Worm (Caenorhabditis elegans): Measurements from ENCODE around the gene pqn-84.

The pqn-84 gene

DNA sequence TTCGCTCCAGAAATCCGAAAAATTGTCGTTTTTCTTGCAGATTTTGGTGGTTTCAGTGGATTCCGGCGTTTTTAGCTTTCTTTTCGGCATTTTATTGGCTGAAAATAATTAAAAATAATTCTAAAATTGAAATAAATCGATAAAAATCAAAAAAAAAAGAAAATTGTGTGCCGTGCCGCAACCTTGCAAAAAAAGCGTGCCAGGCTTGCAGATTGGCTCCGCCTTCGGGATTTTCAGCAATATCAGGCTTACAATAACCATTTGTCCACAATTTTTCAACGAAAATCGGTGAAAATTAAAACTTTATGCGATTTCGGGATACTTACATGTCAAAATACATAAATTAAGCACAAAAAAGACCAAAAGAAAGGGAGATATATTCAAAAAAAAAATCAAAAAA, 18.5 kb downstream of the pqn-84 start, which contains the start of gene Y41C4A.9 (continued):
- no peak for TF ChIP-seq let-607 (tag; optimal IDR thresholded peaks at IDR 0.05)
- TF ChIP-seq D2030.7 (GFP tag; IDR thresholded peaks at IDR 0.05): peak; percentile 42; the same call in 1 of the 2 replicates
- TF ChIP-seq lsl-1 (GFP tag; optimal IDR thresholded peaks at IDR 0.05): peak; percentile 18
- TF ChIP-seq snpc-1.3 (tag; optimal IDR thresholded peaks at IDR 0.05; ENCODE audit: insufficient read depth): peak; percentile 40
- peak in 1 of 3 experiments; percentile 17 for TF ChIP-seq lin-35 (GFP tag; optimal IDR thresholded peaks at IDR 0.05)
- no peak for TF ChIP-seq nfyb-1 (GFP tag; IDR thresholded peaks at IDR 0.05)
- peak; percentile 4 for TF ChIP-seq F23B12.7 (tag; optimal IDR thresholded peaks at IDR 0.05; ENCODE audit: insufficient read depth)
- TF ChIP-seq cebp-1 (GFP tag; IDR thresholded peaks at IDR 0.05): no peak
- TF ChIP-seq cebp-1 (tag; optimal IDR thresholded peaks at IDR 0.05): peak; percentile 44
- no peak for TF ChIP-seq nhr-27 (tag; optimal IDR thresholded peaks at IDR 0.05)

DNA sequence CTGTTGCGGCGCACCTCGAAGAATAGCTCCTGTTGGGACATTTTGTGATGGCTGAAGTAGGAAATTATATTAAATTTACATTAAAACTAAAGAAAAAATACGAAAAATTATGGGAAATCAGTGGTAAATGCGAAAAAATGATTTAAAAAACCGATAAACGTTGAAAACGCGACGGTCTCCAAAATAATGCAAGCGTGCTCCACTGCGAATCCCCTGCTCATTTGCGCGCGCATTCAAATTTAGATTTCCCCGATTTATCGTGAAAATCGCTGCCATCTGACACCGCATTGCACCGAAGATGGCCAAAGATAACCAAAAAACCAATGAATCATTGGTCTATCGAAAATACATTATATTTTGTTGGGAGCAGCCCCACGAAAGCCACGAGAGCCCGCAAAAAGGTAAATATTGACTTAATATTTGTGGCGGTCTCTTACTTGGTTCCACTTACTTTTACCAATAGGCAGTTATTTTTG, 19.4 kb downstream of the pqn-84 start, which contains the start of the genes elb-1 and Y41C4A.11:
Gene elb-1 (minus strand): TSS at position 51 of the 476 bp plus-strand sequence.
Gene Y41C4A.11 (plus strand): TSS at position 461 of the 476 bp plus-strand sequence.
- TF ChIP-seq F37B4.10 (GFP tag; IDR thresholded peaks at IDR 0.05) (no peak), lir-1 (GFP tag; conservative IDR thresholded peaks at IDR 0.05) (no peak), bed-2 (GFP tag; IDR thresholded peaks at IDR 0.05) (no peak), nhr-120 (GFP tag; IDR thresholded peaks at IDR 0.05) (no peak), somi-1 (GFP tag; optimal IDR thresholded peaks at IDR 0.05) (no peak), lin-26 (GFP tag; IDR thresholded peaks at IDR 0.05) (no peak), efl-1 (GFP tag; optimal IDR thresholded peaks at IDR 0.05) (peak; percentile 84), lin-35 (GFP tag; optimal IDR thresholded peaks at IDR 0.05) (peak; percentile 18 to 90 (median 78)), atf-7 (tag; optimal IDR thresholded peaks at IDR 0.05) (no peak), mxl-1 (tag; optimal IDR thresholded peaks at IDR 0.05) (no peak), hlh-26 (GFP tag; conservative IDR thresholded peaks at IDR 0.05) (no peak), mcd-1 (GFP tag; IDR thresholded peaks at IDR 0.05) (peak; percentile 97), F23B12.7 (tag; optimal IDR thresholded peaks at IDR 0.05; ENCODE audit: insufficient read depth) (no peak), rcor-1 (GFP tag; IDR thresholded peaks at IDR 0.05) (0 out of 2 replicates have a peak, but pooled peaks have one; percentile 18), lin-54 (GFP tag; optimal IDR thresholded peaks at IDR 0.05) (peak; percentile 97), nhr-90 (tag; optimal IDR thresholded peaks at IDR 0.05) (no peak), sea-2 (GFP tag; IDR thresholded peaks at IDR 0.05) (no peak), nfya-1 (tag; optimal IDR thresholded peaks at IDR 0.05; ENCODE audit: borderline replicate concordance, insufficient read depth) (no peak), pha-4 (tag; optimal IDR thresholded peaks at IDR 0.05) (peak; percentile 55), B0336.3 (GFP tag; IDR thresholded peaks at IDR 0.05) (no peak), snpc-1.3 (tag; optimal IDR thresholded peaks at IDR 0.05; ENCODE audit: insufficient read depth) (no peak), ekl-4 (GFP tag; IDR thresholded peaks at IDR 0.05) (no peak), attf-5 (GFP tag; optimal IDR thresholded peaks at IDR 0.05) (peak; percentile 42), lsl-1 (GFP tag; optimal IDR thresholded peaks at IDR 0.05) (peak; percentile 35), T26A5.8 (tag; optimal IDR thresholded peaks at IDR 0.05) (no peak), lin-40 (tag; optimal IDR thresholded peaks at IDR 0.05) (peak; percentile 39), tbx-9 (tag; optimal IDR thresholded peaks at IDR 0.05; ENCODE audit: borderline replicate concordance) (no peak), dpff-1 (tag; optimal IDR thresholded peaks at IDR 0.05) (no peak), madf-8 (GFP tag; conservative IDR thresholded peaks at IDR 0.05) (no peak), D2030.7 (GFP tag; IDR thresholded peaks at IDR 0.05) (0 out of 2 replicates have a peak, but pooled peaks have one; percentile 20), ztf-28 (GFP tag; IDR thresholded peaks at IDR 0.05) (no peak), akir-1 (GFP tag; optimal IDR thresholded peaks at IDR 0.05) (no peak), tbp1 (GFP tag; optimal IDR thresholded peaks at IDR 0.05) (peak; percentile 19), K11D2.4 (GFP tag; IDR thresholded peaks at IDR 0.05) (0 out of 2 replicates have a peak, but pooled peaks have one; percentile 13), him-1 (tag; optimal IDR thresholded peaks at IDR 0.05) (no peak), Y56A3A.18 (GFP tag; IDR thresholded peaks at IDR 0.05) (no peak), ccch-3 (GFP tag; optimal IDR thresholded peaks at IDR 0.05) (no peak), lag-1 (GFP tag; IDR thresholded peaks at IDR 0.05) (no peak), repo-1 (tag; optimal IDR thresholded peaks at IDR 0.05) (no peak), nhr-27 (tag; optimal IDR thresholded peaks at IDR 0.05) (no peak), egrh-3 (GFP tag; IDR thresholded peaks at IDR 0.05) (no peak), madf-10 (tag; optimal IDR thresholded peaks at IDR 0.05) (no peak)

Data from whole organism, young adult.